Fruit fly (Drosophila melanogaster) whole organism, prepupa: ENCODE measurements around the gene comm3.

Source experiments
- Blimp-1 ChIP-seq: fragments of 200-800 bp; sonication (Bioruptor generic); optimal IDR thresholded peaks from 3 replicates; lab custom pipeline; 2017; ENCODE audit warnings: missing biosample characterization, missing genetic modification characterization, mild to moderate bottlenecking, moderate library complexity, missing genetic modification reagents
- CG10631 ChIP-seq: fragments of 200-800 bp; sonication (Bioruptor generic); optimal IDR thresholded peaks from 2 replicates; lab custom pipeline; 2016; ENCODE audit warnings: missing biosample characterization, missing genetic modification characterization
- CG10669 ChIP-seq: fragments of 200-800 bp; sonication (Bioruptor generic); optimal IDR thresholded peaks from 3 replicates; lab custom pipeline; 2018; ENCODE audit warnings: missing biosample characterization, mild to moderate bottlenecking, missing genetic modification characterization, moderate library complexity
- CG11294 ChIP-seq: fragments of 200-800 bp; sonication (Bioruptor generic); IDR thresholded peaks from 2 replicates; pipeline ENCODE4 v1.3.6; 2022; ENCODE audit warnings: missing biosample characterization, missing genetic modification characterization
- CG11762 ChIP-seq: fragments of 200-800 bp; sonication (Bioruptor generic); optimal IDR thresholded peaks from 3 replicates; lab custom pipeline; 2016; ENCODE audit warnings: missing biosample characterization, missing genetic modification characterization; ENCODE audit not compliant: insufficient read depth
- CG1621 ChIP-seq: fragments of 200-800 bp; sonication (Bioruptor generic); optimal IDR thresholded peaks from 3 replicates; lab custom pipeline; 2018; ENCODE audit warnings: missing biosample characterization, mild to moderate bottlenecking, missing genetic modification characterization
- CG16779 ChIP-seq: fragments of 200-800 bp; sonication (Bioruptor generic); optimal IDR thresholded peaks from 3 replicates; lab custom pipeline; 2017; ENCODE audit warnings: missing biosample characterization, mild to moderate bottlenecking, missing genetic modification characterization
- CG3032 ChIP-seq: fragments of 200-800 bp; optimal IDR thresholded peaks from 2 replicates; lab custom pipeline; 2019; ENCODE audit warnings: missing biosample characterization, mild to moderate bottlenecking, missing genetic modification characterization, moderate library complexity
- CG31627 ChIP-seq: fragments of 200-800 bp; sonication (Bioruptor generic); optimal IDR thresholded peaks from 3 replicates; lab custom pipeline; 2016; ENCODE audit warnings: missing biosample characterization, missing genetic modification characterization
- CG32006 ChIP-seq: fragments of 200-800 bp; sonication (Bioruptor generic); optimal IDR thresholded peaks from 3 replicates; lab custom pipeline; 2017; ENCODE audit warnings: missing biosample characterization, mild to moderate bottlenecking, missing genetic modification characterization
- CG34406 ChIP-seq: fragments of 200-800 bp; sonication (Bioruptor generic); optimal IDR thresholded peaks from 3 replicates; lab custom pipeline; 2016; ENCODE audit warnings: missing biosample characterization, missing genetic modification characterization
- CG3919 ChIP-seq: fragments of 200-800 bp; sonication (Bioruptor generic); optimal IDR thresholded peaks from 3 replicates; lab custom pipeline; 2016; ENCODE audit warnings: missing biosample characterization, missing genetic modification characterization
- CG4318 ChIP-seq: fragments of 200-800 bp; sonication (Bioruptor generic); optimal IDR thresholded peaks from 3 replicates; lab custom pipeline; 2017; ENCODE audit warnings: missing biosample characterization, mild to moderate bottlenecking, missing genetic modification characterization
- CG6163 ChIP-seq: fragments of 200-800 bp; sonication (Bioruptor generic); IDR thresholded peaks from 3 replicates; pipeline ENCODE4 v1.3.6; 2022; ENCODE audit warnings: missing biosample characterization, missing genetic modification characterization
- CG6276 ChIP-seq: fragments of 200-800 bp; sonication (Bioruptor generic); optimal IDR thresholded peaks from 2 replicates; lab custom pipeline; 2017; ENCODE audit warnings: missing biosample characterization, mild to moderate bottlenecking, missing genetic modification characterization
- CG6792 ChIP-seq: fragments of 200-800 bp; sonication (Bioruptor generic); optimal IDR thresholded peaks from 3 replicates; lab custom pipeline; 2016; ENCODE audit warnings: missing biosample characterization, missing genetic modification characterization
- CG6854 ChIP-seq: fragments of 200-800 bp; sonication (Bioruptor generic); optimal IDR thresholded peaks from 2 replicates; lab custom pipeline; 2017; ENCODE audit warnings: missing biosample characterization, mild to moderate bottlenecking, missing genetic modification characterization
- CG7368 ChIP-seq: fragments of 200-800 bp; sonication (Bioruptor generic); optimal IDR thresholded peaks from 3 replicates; lab custom pipeline; 2016; ENCODE audit warnings: missing biosample characterization, missing genetic modification characterization
- CG8119 ChIP-seq: fragments of 200-800 bp; sonication (Bioruptor generic); IDR thresholded peaks from 3 replicates; pipeline ENCODE4 v1.3.6; 2022; ENCODE audit warnings: missing biosample characterization, missing genetic modification characterization
- CG8319 ChIP-seq: fragments of 200-800 bp; sonication (Bioruptor generic); optimal IDR thresholded peaks from 3 replicates; lab custom pipeline; 2016; ENCODE audit warnings: missing biosample characterization, missing genetic modification characterization
- CG8632 ChIP-seq: fragments of 200-800 bp; sonication (Bioruptor generic); optimal IDR thresholded peaks from 3 replicates; lab custom pipeline; 2016; ENCODE audit warnings: missing biosample characterization, missing genetic modification characterization
- CG9139 ChIP-seq: fragments of 200-800 bp; sonication (Bioruptor generic); optimal IDR thresholded peaks from 3 replicates; lab custom pipeline; 2017; ENCODE audit warnings: missing biosample characterization, mild to moderate bottlenecking, missing genetic modification characterization
- Eip78C ChIP-seq: fragments of 200-800 bp; sonication (Bioruptor generic); peaks from one replicate; lab custom pipeline; 2016; ENCODE audit warnings: missing biosample characterization, missing genetic modification characterization
- Eip93F ChIP-seq: fragments of 200-800 bp; sonication (Bioruptor generic); optimal IDR thresholded peaks from 2 replicates; lab custom pipeline; 2016; ENCODE audit warnings: missing biosample characterization, mild to moderate bottlenecking, missing genetic modification characterization
- Ets21C ChIP-seq: fragments of 200-800 bp; sonication (Bioruptor generic); optimal IDR thresholded peaks from 3 replicates; lab custom pipeline; 2016; ENCODE audit warnings: missing biosample characterization, missing genetic modification characterization
- Ets96B ChIP-seq: fragments of 200-800 bp; optimal IDR thresholded peaks from 2 replicates; lab custom pipeline; 2019; ENCODE audit warnings: missing biosample characterization, mild to moderate bottlenecking, missing genetic modification characterization, moderate library complexity
- Gug ChIP-seq: fragments of 200-800 bp; sonication (Bioruptor generic); IDR thresholded peaks from 2 replicates; pipeline ENCODE4 v1.3.6; 2022; ENCODE audit warnings: missing biosample characterization, missing genetic modification characterization
- Hr38 ChIP-seq: sonication (Bioruptor generic); optimal IDR thresholded peaks from 2 replicates; lab custom pipeline; 2016; ENCODE audit warnings: missing biosample characterization, missing genetic modification characterization
- Hr39 ChIP-seq: fragments of 200-800 bp; sonication (Bioruptor generic); optimal IDR thresholded peaks from 2 replicates; lab custom pipeline; 2016; ENCODE audit warnings: missing biosample characterization, missing genetic modification characterization
- Hr4 ChIP-seq: fragments of 200-800 bp; sonication (Bioruptor generic); optimal IDR thresholded peaks from 3 replicates; lab custom pipeline; 2016; ENCODE audit warnings: missing biosample characterization, missing genetic modification characterization
- Lpt ChIP-seq: fragments of 200-800 bp; sonication (Bioruptor generic); optimal IDR thresholded peaks from 3 replicates; lab custom pipeline; 2016; ENCODE audit warnings: missing biosample characterization, missing genetic modification characterization
- Met ChIP-seq: fragments of 200-800 bp; sonication (Bioruptor generic); optimal IDR thresholded peaks from 3 replicates; lab custom pipeline; 2016; ENCODE audit warnings: missing biosample characterization, missing genetic modification characterization
- Sox102F ChIP-seq: fragments of 200-800 bp; sonication (Bioruptor generic); optimal IDR thresholded peaks from 2 replicates; lab custom pipeline; 2016; ENCODE audit warnings: missing biosample characterization, mild to moderate bottlenecking, missing genetic modification characterization
- Sox14 ChIP-seq: fragments of 200-800 bp; sonication (Bioruptor generic); optimal IDR thresholded peaks from 3 replicates; lab custom pipeline; 2016; ENCODE audit warnings: missing biosample characterization, missing genetic modification characterization
- Sox15 ChIP-seq: fragments of 200-800 bp; sonication (Bioruptor generic); optimal IDR thresholded peaks from 3 replicates; lab custom pipeline; 2016; ENCODE audit warnings: missing biosample characterization, missing genetic modification characterization
- achi ChIP-seq: fragments of 200-800 bp; sonication (Bioruptor generic); optimal IDR thresholded peaks from 3 replicates; lab custom pipeline; 2016; ENCODE audit warnings: missing biosample characterization, missing genetic modification characterization
- acj6 ChIP-seq: fragments of 200-800 bp; sonication (Bioruptor generic); optimal IDR thresholded peaks from 3 replicates; lab custom pipeline; 2016; ENCODE audit warnings: missing biosample characterization, missing genetic modification characterization
- cyc ChIP-seq: fragments of 200-800 bp; sonication (Bioruptor generic); optimal IDR thresholded peaks from 3 replicates; lab custom pipeline; 2016; ENCODE audit warnings: missing biosample characterization, missing genetic modification characterization
- dsx ChIP-seq: fragments of 200-800 bp; optimal IDR thresholded peaks from 3 replicates; lab custom pipeline; 2019; ENCODE audit warnings: missing biosample characterization, mild to moderate bottlenecking, missing genetic modification characterization, moderate library complexity; ENCODE audit not compliant: poor library complexity, severe bottlenecking
- eg ChIP-seq: fragments of 200-800 bp; sonication (Bioruptor generic); IDR thresholded peaks from 3 replicates; pipeline ENCODE4 v1.3.6; 2022; ENCODE audit warnings: missing biosample characterization, missing genetic modification characterization
- esn ChIP-seq: fragments of 200-800 bp; sonication (Bioruptor generic); optimal IDR thresholded peaks from 2 replicates; lab custom pipeline; 2016; ENCODE audit warnings: missing biosample characterization, mild to moderate bottlenecking, missing genetic modification characterization, moderate library complexity
- salr ChIP-seq, 2 experiments: fragments of 200-800 bp; sonication (Bioruptor generic); optimal IDR thresholded peaks; 3 replicates each; lab custom pipeline; 2016 to 2018; ENCODE audit warnings: missing biosample characterization in 2 of 2, missing genetic modification characterization in 2 of 2, mild to moderate bottlenecking in 1 of 2
- spab ChIP-seq: fragments of 200-800 bp; sonication (Bioruptor generic); optimal IDR thresholded peaks from 2 replicates; lab custom pipeline; 2017; ENCODE audit warnings: missing biosample characterization, mild to moderate bottlenecking, missing genetic modification characterization, missing genetic modification reagents
- ss ChIP-seq, 2 experiments: fragments of 200-800 bp; sonication (Bioruptor generic); optimal IDR thresholded peaks; 2 replicates in 1 of 2; 3 replicates in 1 of 2; lab custom pipeline; 2017 to 2018; ENCODE audit warnings: mild to moderate bottlenecking in 2 of 2, missing biosample characterization in 2 of 2, missing genetic modification characterization in 2 of 2, moderate library complexity in 1 of 2
- svp ChIP-seq: fragments of 200-800 bp; sonication (Bioruptor generic); peaks from one replicate; lab custom pipeline; 2016; ENCODE audit warnings: missing biosample characterization, missing genetic modification characterization

The comm3 gene

DNA sequence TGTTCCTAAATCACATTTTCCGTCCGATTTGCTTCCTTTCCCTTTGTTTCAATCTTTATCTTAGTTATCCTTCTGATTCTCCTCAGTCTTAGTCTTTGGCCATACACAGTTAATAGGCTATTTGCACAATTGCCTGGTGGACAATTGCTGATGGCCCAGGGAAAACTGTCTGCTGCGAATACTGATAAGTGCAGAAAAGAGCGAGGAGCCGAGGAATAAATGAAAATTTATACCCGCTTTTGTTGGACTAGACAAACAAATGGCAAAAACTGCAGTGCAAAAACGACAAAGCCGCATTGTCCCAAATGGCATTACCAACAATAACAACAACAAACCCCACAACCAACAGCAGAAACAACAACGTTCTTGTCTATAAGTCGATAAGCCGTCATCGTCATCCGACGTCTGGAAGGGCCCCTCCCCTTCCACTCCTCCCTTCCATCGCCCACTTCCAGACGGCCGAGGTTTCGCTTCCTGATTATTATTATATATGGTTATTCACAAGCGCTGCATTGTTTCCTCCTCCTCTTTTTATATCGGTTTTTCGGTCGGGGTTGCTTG, 53.4 kb downstream of the comm3 start (continued):
- TF ChIP-seq Hr4 (GFP tag; lab: Kevin White, UChicago), result no peak
- TF ChIP-seq CG9139 (GFP tag; lab: Kevin White, UChicago), result no peak
- TF ChIP-seq eg, result no peak
- peak; percentile 69 for TF ChIP-seq Sox14 (GFP tag; lab: Kevin White, UChicago)
- TF ChIP-seq Eip93F (GFP tag; lab: Kevin White, UChicago), result peak; percentile 32
- no peak for TF ChIP-seq CG6163
- no peak for TF ChIP-seq Ets21C (GFP tag; lab: Kevin White, UChicago)

DNA sequence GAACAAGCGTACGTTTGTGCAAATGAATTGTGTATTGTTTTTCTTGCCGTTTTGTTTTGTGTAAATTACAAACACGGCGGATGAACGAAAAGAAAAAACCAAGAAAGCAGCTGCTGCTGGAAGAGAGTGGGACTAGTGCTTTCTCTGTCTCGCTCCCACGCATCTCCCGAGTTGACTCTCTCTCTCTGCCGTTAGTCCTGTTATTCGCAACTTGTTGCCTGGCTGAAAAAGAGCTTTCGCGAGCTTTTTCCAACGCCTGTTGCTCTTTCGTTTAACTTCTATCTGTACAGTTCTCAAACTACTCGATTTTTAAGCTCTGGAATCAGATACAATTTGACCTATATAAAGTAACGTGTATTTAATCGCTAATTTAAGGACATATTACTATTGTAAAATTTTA, 54.2 kb downstream of the comm3 start:
- no peak for TF ChIP-seq Sox102F
- no peak for TF ChIP-seq esn (GFP tag; lab: Kevin White, UChicago)
- no peak for TF ChIP-seq svp (GFP tag; lab: Kevin White, UChicago)
- no peak for TF ChIP-seq CG32006 (GFP tag; lab: Kevin White, UChicago)
- peak; percentile 42 for TF ChIP-seq Eip78C (GFP tag; lab: Kevin White, UChicago)
- TF ChIP-seq cyc (GFP tag; lab: Kevin White, UChicago), result no peak
- no peak for TF ChIP-seq CG16779 (tag; lab: Kevin White, UChicago)
- no peak for TF ChIP-seq CG4318 (GFP tag; lab: Kevin White, UChicago)
- TF ChIP-seq, all 60 proteins: peak for 1

DNA sequence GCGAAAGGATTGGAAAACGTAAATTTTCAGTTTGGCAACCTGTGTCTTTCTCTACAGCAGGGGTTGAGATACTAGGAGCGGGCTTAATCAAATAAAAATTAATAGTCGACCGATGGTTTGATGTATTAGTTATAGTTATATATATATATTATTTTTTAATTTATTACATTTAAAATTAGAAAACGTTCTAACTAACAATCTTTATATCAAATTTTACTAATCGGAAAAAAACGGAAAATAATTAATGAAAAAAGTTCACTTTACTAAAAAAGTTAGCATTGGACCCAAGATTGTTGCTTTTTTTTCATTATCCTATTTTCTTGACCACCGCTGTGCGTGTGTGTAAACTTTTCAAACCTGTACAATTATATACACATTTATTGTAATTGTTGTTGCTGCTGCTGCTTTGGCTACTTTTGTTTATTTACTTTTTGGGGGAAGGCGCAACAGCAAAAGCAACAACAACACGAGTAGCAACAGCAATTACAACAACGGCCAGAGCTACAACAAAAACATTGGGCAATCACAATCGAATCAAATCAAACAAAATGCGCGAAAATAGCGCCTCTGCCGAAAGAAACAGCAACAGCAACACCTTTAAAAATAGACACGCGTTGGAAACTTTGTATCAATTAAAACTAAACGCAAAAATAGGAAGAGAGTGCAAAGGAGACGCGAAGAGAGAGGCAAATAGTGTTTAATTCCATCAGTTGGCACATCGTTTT, 54.9 kb downstream of the comm3 start:
- no peak for TF ChIP-seq Met (GFP tag; lab: Kevin White, UChicago)
- peak in 1 of 2 experiments; percentile 56 for TF ChIP-seq salr (GFP tag; optimal IDR thresholded peaks at IDR 0.05; lab: Kevin White, UChicago)
- no peak for TF ChIP-seq CG6163
- peak; percentile 12 for TF ChIP-seq acj6 (GFP tag; lab: Kevin White, UChicago)
- no peak for TF ChIP-seq CG6792 (GFP tag; lab: Kevin White, UChicago)
- peak; percentile 81 for TF ChIP-seq CG32006 (GFP tag; lab: Kevin White, UChicago)
- TF ChIP-seq esn (GFP tag; lab: Kevin White, UChicago), result peak; percentile 44
- TF ChIP-seq CG8632 (GFP tag; lab: Kevin White, UChicago), result peak; percentile 43
- TF ChIP-seq CG11762 (GFP tag; lab: Kevin White, UChicago), result no peak
- peak; percentile 79 for TF ChIP-seq CG6276 (GFP tag; lab: Kevin White, UChicago)
- no peak for TF ChIP-seq Sox15
- no peak for TF ChIP-seq CG10669
- peak; percentile 88 for TF ChIP-seq CG8119
- no peak for TF ChIP-seq Hr38 (GFP tag; lab: Kevin White, UChicago)
- no peak for TF ChIP-seq CG7368 (GFP tag; lab: Kevin White, UChicago)
- peak; percentile 31 for TF ChIP-seq CG3032 (tag; lab: Kevin White, UChicago)
- peak; percentile 40 for TF ChIP-seq CG3919 (GFP tag; lab: Kevin White, UChicago)
- TF ChIP-seq Ets96B (tag; lab: Kevin White, UChicago), result peak; percentile 24
- TF ChIP-seq CG34406 (GFP tag; lab: Kevin White, UChicago), result peak; percentile 37
- peak; percentile 38 for TF ChIP-seq CG4318 (GFP tag; lab: Kevin White, UChicago)
- TF ChIP-seq cyc (GFP tag; lab: Kevin White, UChicago), result no peak
- TF ChIP-seq CG11294, result peak; percentile 42; the same call in 1 of the 2 replicates
- TF ChIP-seq CG6854 (GFP tag; lab: Kevin White, UChicago), result no peak
- TF ChIP-seq CG31627 (GFP tag; lab: Kevin White, UChicago), result no peak
- TF ChIP-seq Hr39 (GFP tag; lab: Kevin White, UChicago), result no peak
- peak; percentile 49 for TF ChIP-seq achi
- TF ChIP-seq CG8319 (GFP tag; lab: Kevin White, UChicago), result no peak
- peak; percentile 4 for TF ChIP-seq spab (GFP tag; lab: Kevin White, UChicago)
- TF ChIP-seq ss (GFP tag; optimal IDR thresholded peaks at IDR 0.05; lab: Kevin White, UChicago), result no peak
- TF ChIP-seq Blimp-1 (GFP tag; lab: Kevin White, UChicago), result no peak
- peak; percentile 61 for TF ChIP-seq Gug (GFP tag; lab: Robert Waterston, UW)
- TF ChIP-seq dsx (GFP tag; lab: Kevin White, UChicago), result no peak
- peak; percentile 27 for TF ChIP-seq CG10631 (GFP tag; lab: Kevin White, UChicago)
- TF ChIP-seq Eip78C (GFP tag; lab: Kevin White, UChicago), result peak; percentile 67
- TF ChIP-seq Sox14 (GFP tag; lab: Kevin White, UChicago), result no peak
- no peak for TF ChIP-seq CG1621 (tag; lab: Kevin White, UChicago)
- TF ChIP-seq Lpt (GFP tag; lab: Kevin White, UChicago), result no peak
- TF ChIP-seq eg, result peak; percentile 71
